Fruit fly (Drosophila melanogaster): Measurements from ENCODE around the gene CG42828.
A peak's percentile ranks its signal among the peaks of the same experiment; 100 is the strongest.

Gene CG42828

dm6 chr3R:23341769-23342352 lies 31.6 kb upstream of the CG42828 start:
- TF ChIP-seq CG8478 (optimal IDR thresholded peaks at IDR 0.05) (no peak), CTCF (optimal IDR thresholded peaks at IDR 0.05) (no peak)

DNA sequence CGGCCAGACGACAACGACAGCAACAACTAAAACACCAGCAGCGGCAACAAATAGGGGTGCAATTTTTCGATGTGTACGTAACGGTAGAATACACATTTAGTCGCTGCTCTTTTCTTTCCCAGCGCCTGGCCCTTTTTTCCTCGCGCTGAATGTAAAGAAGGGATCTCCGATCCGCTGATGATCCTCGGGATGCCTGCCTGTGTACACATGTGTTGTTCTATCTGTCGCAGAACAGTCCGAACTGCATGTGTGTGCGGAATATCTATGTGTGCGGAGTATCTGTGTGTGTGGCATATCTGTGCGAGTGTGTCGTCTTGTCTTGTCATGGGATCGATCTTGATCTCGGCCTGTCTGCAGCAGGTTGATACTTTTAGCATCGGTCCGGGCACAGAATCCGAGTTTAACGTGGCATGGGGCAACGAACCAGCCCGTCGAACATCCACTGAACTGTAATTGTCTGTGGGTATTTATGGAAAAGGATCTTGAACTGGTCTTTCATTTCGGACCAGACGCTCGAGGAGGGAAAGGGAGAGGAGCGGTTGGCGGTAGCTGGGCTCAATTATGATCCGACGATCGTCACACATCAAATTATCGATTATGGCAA lies 29.7 kb upstream of the CG42828 start:
- no peak for TF ChIP-seq CG8478 (optimal IDR thresholded peaks at IDR 0.05)
- no peak for TF ChIP-seq CTCF (optimal IDR thresholded peaks at IDR 0.05)

DNA sequence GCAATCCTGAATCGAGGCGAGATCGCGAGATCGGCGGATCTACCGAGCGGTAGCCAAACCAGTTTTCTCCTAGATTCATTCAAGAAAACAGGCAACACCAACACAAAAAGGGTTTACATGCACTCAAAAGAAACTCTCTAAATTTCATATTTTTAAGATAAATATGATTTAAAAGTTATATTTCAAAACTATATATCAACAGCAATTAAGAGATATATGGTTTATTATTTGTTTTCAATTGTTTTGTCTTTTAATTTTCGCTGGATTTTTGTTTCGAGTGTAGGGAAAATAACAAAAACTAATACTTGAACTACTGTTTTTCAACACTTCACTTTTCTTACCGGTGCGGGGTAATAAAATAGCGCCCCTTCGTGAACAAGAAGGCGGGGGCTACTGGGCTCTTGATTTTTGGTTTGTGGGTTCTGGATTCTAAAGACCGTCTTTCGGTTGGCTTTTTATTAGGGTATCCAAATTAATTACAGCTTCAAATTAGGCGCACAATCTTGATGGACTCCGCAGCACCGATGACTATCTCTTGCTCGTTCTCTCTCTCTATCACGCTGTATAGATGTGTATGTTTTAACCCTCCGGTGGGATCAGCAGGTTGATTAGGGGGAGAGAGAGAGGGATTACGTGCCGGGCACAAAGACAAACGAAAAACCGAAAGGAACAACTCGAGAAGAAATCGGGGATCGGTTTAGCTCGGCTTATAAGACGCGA lies 28.3 kb upstream of the CG42828 start:
- TF ChIP-seq CG8478 (optimal IDR thresholded peaks at IDR 0.05) (no peak), CTCF (optimal IDR thresholded peaks at IDR 0.05) (no peak)

DNA sequence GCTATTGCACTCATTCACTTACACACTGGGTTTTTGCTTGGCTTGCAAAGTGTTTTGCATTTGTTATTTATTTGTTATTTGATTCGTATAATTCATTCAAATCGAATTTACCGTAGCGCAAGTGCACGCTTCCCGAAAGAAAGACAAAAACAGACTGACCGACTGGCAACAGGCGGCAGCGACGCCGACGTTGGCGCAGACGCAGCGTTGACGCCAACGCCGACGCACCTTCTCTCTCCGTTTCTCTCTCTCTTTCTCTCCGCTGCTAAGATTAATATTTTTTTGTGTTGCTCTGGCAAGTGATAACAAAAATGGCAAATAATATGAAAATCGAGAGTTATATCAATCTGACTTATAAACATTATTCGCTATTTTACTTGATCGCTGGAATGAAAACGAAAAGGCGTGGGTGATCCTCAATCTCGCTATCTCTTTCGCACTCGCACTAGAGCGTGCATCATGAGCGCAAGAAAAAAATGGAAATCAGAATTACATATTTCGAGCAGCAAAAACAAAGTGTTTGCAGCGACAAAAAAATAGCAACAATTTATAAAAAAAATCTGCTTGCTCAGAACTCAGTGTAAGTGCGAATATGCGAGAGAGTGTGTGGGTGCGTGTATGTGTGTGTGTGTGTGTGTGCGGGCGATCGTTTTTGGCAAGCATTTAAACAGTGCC lies 27.4 kb upstream of the CG42828 start, which contains the start of gene pnt:
Gene pnt, minus strand, starts transcription at position 161 of the 675 bp plus-strand sequence.
- no peak for TF ChIP-seq CTCF (optimal IDR thresholded peaks at IDR 0.05)
- no peak for TF ChIP-seq CG8478 (optimal IDR thresholded peaks at IDR 0.05)

- no peak for TF ChIP-seq CG8478 (optimal IDR thresholded peaks at IDR 0.05)
- TF ChIP-seq CTCF (optimal IDR thresholded peaks at IDR 0.05): no peak
These were observed 26.6 kb upstream of the CG42828 start for dm6 chr3R:23346893-23347396.

- TF ChIP-seq CTCF (optimal IDR thresholded peaks at IDR 0.05) (no peak), CG8478 (optimal IDR thresholded peaks at IDR 0.05) (no peak)
These were observed 25.8 kb upstream of the CG42828 start, which contains the start of gene PolE1 for dm6 chr3R:23347432-23348305. TSS of gene PolE1 (plus strand) at chr3R:23348128.

dm6 chr3R:23355829-23356738 lies 17.4 kb upstream of the CG42828 start, which contains the start of the genes ATPsynCF6 and Sec13:
TSS of gene ATPsynCF6 (minus strand) at chr3R:23356064.
TSS of gene Sec13 (plus strand) at chr3R:23356278.
- TF ChIP-seq CTCF (optimal IDR thresholded peaks at IDR 0.05) (no peak), CG8478 (optimal IDR thresholded peaks at IDR 0.05) (no peak)

- no peak for TF ChIP-seq CG8478 (optimal IDR thresholded peaks at IDR 0.05)
- TF ChIP-seq CTCF (optimal IDR thresholded peaks at IDR 0.05): no peak
These were observed 16.6 kb upstream of the CG42828 start for dm6 chr3R:23356920-23357386.

- peak in 1 of 2 experiments; percentile 26 for TF ChIP-seq CTCF (optimal IDR thresholded peaks at IDR 0.05)
- TF ChIP-seq CG8478 (optimal IDR thresholded peaks at IDR 0.05): no peak
These were observed 14.9 kb upstream of the CG42828 start, which contains the start of gene RpS3 for dm6 chr3R:23358565-23359138. TSS of gene RpS3 (plus strand) at chr3R:23358812.

DNA sequence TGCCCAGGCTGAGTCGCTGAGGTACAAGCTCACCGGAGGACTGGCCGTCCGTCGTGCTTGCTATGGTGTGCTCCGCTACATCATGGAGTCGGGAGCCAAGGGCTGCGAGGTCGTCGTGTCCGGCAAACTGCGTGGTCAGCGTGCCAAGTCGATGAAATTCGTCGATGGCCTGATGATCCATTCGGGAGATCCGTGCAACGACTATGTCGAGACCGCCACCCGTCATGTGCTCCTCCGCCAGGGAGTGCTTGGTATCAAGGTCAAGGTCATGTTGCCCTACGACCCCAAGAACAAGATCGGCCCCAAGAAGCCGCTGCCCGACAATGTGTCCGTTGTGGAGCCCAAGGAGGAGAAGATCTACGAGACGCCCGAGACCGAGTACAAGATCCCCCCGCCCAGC lies 14.1 kb upstream of the CG42828 start:
- TF ChIP-seq CG8478 (optimal IDR thresholded peaks at IDR 0.05) (no peak), CTCF (optimal IDR thresholded peaks at IDR 0.05) (no peak)

dm6 chr3R:23360356-23360755 lies 13.1 kb upstream of the CG42828 start:
- TF ChIP-seq CTCF (optimal IDR thresholded peaks at IDR 0.05): no peak
- TF ChIP-seq CG8478 (optimal IDR thresholded peaks at IDR 0.05): peak; percentile 37

- TF ChIP-seq CTCF (optimal IDR thresholded peaks at IDR 0.05) (no peak), CG8478 (optimal IDR thresholded peaks at IDR 0.05) (no peak)
These were observed 9.9 kb upstream of the CG42828 start, which contains the start of gene CG4408 for dm6 chr3R:23363515-23364124. TSS of gene CG4408 (minus strand) at chr3R:23363574.

All from S2 (cell line).